Fruit fly (Drosophila melanogaster): ENCODE measurements around the gene CG1578.

CG1578 gene

dm6 chrX:11816434-11816948 lies at the start of gene CG1578, which contains the start of gene rudhira (continued):
- no peak for TF ChIP-seq dpn (GFP tag; optimal IDR thresholded peaks at IDR 0.05)
- TF ChIP-seq Taf1 (GFP tag; IDR thresholded peaks at IDR 0.05) = no peak
- TF ChIP-seq Mad (GFP tag; optimal IDR thresholded peaks at IDR 0.05) = no peak
- no peak for TF ChIP-seq Dref (GFP tag; IDR thresholded peaks at IDR 0.05)
- TF ChIP-seq esg (GFP tag; conservative IDR thresholded peaks at IDR 0.05) = no peak
- TF ChIP-seq CG14710 (tag; optimal IDR thresholded peaks at IDR 0.05) = peak; percentile 80
- no peak for TF ChIP-seq CG31365 (tag; optimal IDR thresholded peaks at IDR 0.05)
- TF ChIP-seq CG16815 (GFP tag; optimal IDR thresholded peaks at IDR 0.05) = no peak
- no peak for TF ChIP-seq pb (GFP tag; optimal IDR thresholded peaks at IDR 0.05)
- peak; percentile 36 for TF ChIP-seq CG10543 (GFP tag; optimal IDR thresholded peaks at IDR 0.05)
- no peak for TF ChIP-seq CG17359 (tag; optimal IDR thresholded peaks at IDR 0.05)
- TF ChIP-seq Chrac-16 (GFP tag; optimal IDR thresholded peaks at IDR 0.05) = no peak
- TF ChIP-seq stwl (tag; optimal IDR thresholded peaks at IDR 0.05) = peak; percentile 80
- TF ChIP-seq jumu (GFP tag; optimal IDR thresholded peaks at IDR 0.05) = no peak
- peak; percentile 58 for TF ChIP-seq E2f2 (GFP tag; IDR thresholded peaks at IDR 0.05)
- TF ChIP-seq onecut (GFP tag; IDR thresholded peaks at IDR 0.05) = peak; percentile 11; the same call in 1 of the 2 replicates
- TF ChIP-seq schlank (tag; optimal IDR thresholded peaks at IDR 0.05) = no peak
- TF ChIP-seq CG8924 (tag; optimal IDR thresholded peaks at IDR 0.05) = no peak
- no peak for TF ChIP-seq CG15011 (GFP tag; optimal IDR thresholded peaks at IDR 0.05)
- TF ChIP-seq CG17829 (tag; optimal IDR thresholded peaks at IDR 0.05) = no peak
- peak; percentile 8 for TF ChIP-seq HHEX (GFP tag; optimal IDR thresholded peaks at IDR 0.05)
- no peak for TF ChIP-seq mld (GFP tag; IDR thresholded peaks at IDR 0.05; ENCODE audit: partially characterized antibody)
- TF ChIP-seq tap (tag; optimal IDR thresholded peaks at IDR 0.05) = no peak
- TF ChIP-seq CG13894 (tag; optimal IDR thresholded peaks at IDR 0.05) = no peak
- TF ChIP-seq CG7271 (tag; optimal IDR thresholded peaks at IDR 0.05) = no peak
- no peak for TF ChIP-seq Atf3 (GFP tag; optimal IDR thresholded peaks at IDR 0.05)
- TF ChIP-seq run (tag; optimal IDR thresholded peaks at IDR 0.05) = no peak
- TF ChIP-seq CG15696 (tag; optimal IDR thresholded peaks at IDR 0.05) = no peak
- no peak for TF ChIP-seq usp (GFP tag; optimal IDR thresholded peaks at IDR 0.05)
- peak; percentile 83 for TF ChIP-seq Lhr (GFP tag; optimal IDR thresholded peaks at IDR 0.05)
- no peak for TF ChIP-seq CG8944 (GFP tag; optimal IDR thresholded peaks at IDR 0.05)
- no peak for TF ChIP-seq CG6689 (GFP tag; IDR thresholded peaks at IDR 0.05)
- no peak for TF ChIP-seq CG12744 (GFP tag; optimal IDR thresholded peaks at IDR 0.05)
- TF ChIP-seq ab (GFP tag; optimal IDR thresholded peaks at IDR 0.05) = no peak
- TF ChIP-seq Dfd (GFP tag; optimal IDR thresholded peaks at IDR 0.05) = no peak
- no peak for TF ChIP-seq pita (GFP tag; optimal IDR thresholded peaks at IDR 0.05)
- no peak for TF ChIP-seq gem (tag; optimal IDR thresholded peaks at IDR 0.05)
- peak; percentile 24 for TF ChIP-seq trem (tag; optimal IDR thresholded peaks at IDR 0.05)
- peak; percentile 88 for TF ChIP-seq CG10267 (tag; optimal IDR thresholded peaks at IDR 0.05)
- no peak for TF ChIP-seq HLH3B (GFP tag; IDR thresholded peaks at IDR 0.05)
- TF ChIP-seq ewg (GFP tag; optimal IDR thresholded peaks at IDR 0.05) = no peak
- no peak for TF ChIP-seq ind (GFP tag; optimal IDR thresholded peaks at IDR 0.05)
- no peak for TF ChIP-seq CG3065 (GFP tag; optimal IDR thresholded peaks at IDR 0.05)
- TF ChIP-seq lov (optimal IDR thresholded peaks at IDR 0.05) = no peak
- no peak for TF ChIP-seq lov (GFP tag; IDR thresholded peaks at IDR 0.05)
- TF ChIP-seq exex (tag; optimal IDR thresholded peaks at IDR 0.05) = peak; percentile 12
- no peak for TF ChIP-seq CG7987 (GFP tag; optimal IDR thresholded peaks at IDR 0.05)
- no peak for TF ChIP-seq slbo (GFP tag; IDR thresholded peaks at IDR 0.05)
- no peak for TF ChIP-seq HmgD (GFP tag; optimal IDR thresholded peaks at IDR 0.05)
- TF ChIP-seq CG11504 (tag; optimal IDR thresholded peaks at IDR 0.05) = peak; percentile 32
- peak; percentile 13 for TF ChIP-seq CG30020 (tag; optimal IDR thresholded peaks at IDR 0.05)
- peak; percentile 33; the same call in 1 of the 2 replicates for TF ChIP-seq CG31441 (GFP tag; IDR thresholded peaks at IDR 0.05)

Data from whole organism, embryonic.